Worm (Caenorhabditis elegans) whole organism, young adult: ENCODE data around the gene algn-1.

Experiments used
- B0035.1 ChIP-seq: sonication (generic microtip); optimal IDR thresholded peaks from 2 replicates; lab custom pipeline; 2016; ENCODE audit warnings: missing genetic modification characterization, mild to moderate bottlenecking, missing compliant biosample characterization, missing genotype, missing genetic modification reagents
- B0261.1 ChIP-seq: sonication (generic microtip); optimal IDR thresholded peaks from 2 replicates; lab custom pipeline; 2016; ENCODE audit warnings: mild to moderate bottlenecking, missing genetic modification characterization, moderate library complexity, missing compliant biosample characterization
- F10E7.11 ChIP-seq: sonication (generic microtip); optimal IDR thresholded peaks from 2 replicates; lab custom pipeline; 2017; ENCODE audit warnings: mild to moderate bottlenecking, missing genetic modification characterization, moderate library complexity, missing compliant biosample characterization
- F23B12.7 ChIP-seq: sonication (generic microtip); optimal IDR thresholded peaks from 2 replicates; lab custom pipeline; 2017; ENCODE audit warnings: missing genetic modification characterization, mild to moderate bottlenecking, missing compliant biosample characterization, antibody characterized with exemption, moderate library complexity; ENCODE audit not compliant: insufficient read depth
- F33H1.4 ChIP-seq: fragments of 200-800 bp; sonication (Bioruptor generic); IDR thresholded peaks from 2 replicates; pipeline ENCODE4 v1.3.6; 2022; ENCODE audit warnings: missing genetic modification reagents, missing genetic modification characterization, missing compliant biosample characterization
- F39B2.1 ChIP-seq: fragments of 200-800 bp; sonication (Bioruptor generic); IDR thresholded peaks from 2 replicates; pipeline ENCODE4 v1.3.6; 2022; ENCODE audit warnings: missing genetic modification reagents, missing genetic modification characterization, missing compliant biosample characterization
- F57A8.1 ChIP-seq: fragments of 200-800 bp; sonication (Bioruptor generic); optimal IDR thresholded peaks from 2 replicates; lab custom pipeline; 2018; ENCODE audit warnings: mild to moderate bottlenecking, missing genetic modification characterization, moderate library complexity, missing compliant biosample characterization
- T07F8.4 ChIP-seq: sonication (generic microtip); optimal IDR thresholded peaks from 2 replicates; lab custom pipeline; 2016; ENCODE audit warnings: mild to moderate bottlenecking, missing genetic modification characterization, moderate library complexity, missing compliant biosample characterization
- T26A5.8 ChIP-seq: sonication (generic microtip); optimal IDR thresholded peaks from 2 replicates; lab custom pipeline; 2016; ENCODE audit warnings: missing genetic modification characterization, missing compliant biosample characterization
- Y53F4B.3 ChIP-seq: fragments of 200-800 bp; sonication (Bioruptor generic); IDR thresholded peaks from 2 replicates; pipeline ENCODE4 v1.3.6; 2022; ENCODE audit warnings: missing genetic modification reagents, missing genetic modification characterization, missing compliant biosample characterization
- Y67H2A.10 ChIP-seq: fragments of 200-800 bp; sonication (Bioruptor generic); conservative IDR thresholded peaks from 2 replicates; pipeline ENCODE4 v1.3.6; 2022; ENCODE audit warnings: missing genetic modification reagents, missing genetic modification characterization, missing compliant biosample characterization
- akir-1 ChIP-seq: fragments of 200-800 bp; sonication (Bioruptor generic); optimal IDR thresholded peaks from 2 replicates; lab custom pipeline; 2018; ENCODE audit warnings: mild to moderate bottlenecking, missing genetic modification characterization, moderate library complexity, missing compliant biosample characterization
- atf-7 ChIP-seq: sonication (generic microtip); optimal IDR thresholded peaks from 2 replicates; lab custom pipeline; 2017; ENCODE audit warnings: mild to moderate bottlenecking, missing genetic modification characterization, missing compliant biosample characterization
- athp-1 ChIP-seq: sonication (generic microtip); optimal IDR thresholded peaks from 2 replicates; lab custom pipeline; 2017; ENCODE audit warnings: mild to moderate bottlenecking, missing genetic modification characterization, missing compliant biosample characterization
- attf-3 ChIP-seq: fragments of 200-800 bp; sonication (Bioruptor generic); conservative IDR thresholded peaks from 2 replicates; pipeline ENCODE4 v1.3.6; 2022; ENCODE audit warnings: missing genetic modification reagents, missing genetic modification characterization, missing compliant biosample characterization
- bed-1 ChIP-seq: fragments of 200-800 bp; sonication (Bioruptor generic); IDR thresholded peaks from 2 replicates; pipeline ENCODE4 v1.3.6; 2022; ENCODE audit warnings: missing genetic modification reagents, missing genetic modification characterization, missing compliant biosample characterization
- bed-2 ChIP-seq: fragments of 200-800 bp; sonication (Bioruptor generic); IDR thresholded peaks from 2 replicates; pipeline ENCODE4 v1.3.6; 2022; ENCODE audit warnings: missing genetic modification reagents, missing genetic modification characterization, missing compliant biosample characterization
- ceh-58 ChIP-seq: fragments of 200-800 bp; sonication (Bioruptor generic); IDR thresholded peaks from 2 replicates; pipeline ENCODE4 v1.3.6; 2022; ENCODE audit warnings: missing genetic modification characterization, missing compliant biosample characterization
- ceh-91 ChIP-seq: fragments of 200-800 bp; sonication (Bioruptor generic); IDR thresholded peaks from 2 replicates; pipeline ENCODE4 v1.3.6; 2022; ENCODE audit warnings: missing genetic modification reagents, missing genetic modification characterization, missing compliant biosample characterization
- dpl-1 ChIP-seq: fragments of 150-350 bp; optimal IDR thresholded peaks from 2 replicates; lab custom pipeline; 2014; ENCODE audit warnings: missing biosample characterization, missing genetic modification reagents, missing genetic modification characterization
- egl-18 ChIP-seq: fragments of 200-800 bp; sonication (Bioruptor generic); IDR thresholded peaks from 2 replicates; pipeline ENCODE4 v1.3.6; 2022; ENCODE audit warnings: missing genetic modification reagents, missing genetic modification characterization, missing compliant biosample characterization
- egl-44 ChIP-seq: fragments of 200-800 bp; sonication (Bioruptor generic); IDR thresholded peaks from 2 replicates; pipeline ENCODE4 v1.3.6; 2022; ENCODE audit warnings: missing genetic modification reagents, missing genetic modification characterization, missing compliant biosample characterization
- gei-17 ChIP-seq: fragments of 200-800 bp; sonication (Bioruptor generic); optimal IDR thresholded peaks from 2 replicates; lab custom pipeline; 2018; ENCODE audit warnings: mild to moderate bottlenecking, missing genetic modification characterization, missing compliant biosample characterization
- hlh-26 ChIP-seq: fragments of 200-800 bp; sonication (Bioruptor generic); conservative IDR thresholded peaks from 2 replicates; pipeline ENCODE4 v1.3.6; 2022; ENCODE audit warnings: missing genetic modification reagents, missing genetic modification characterization, missing compliant biosample characterization
- hmg-1.2 ChIP-seq: fragments of 200-800 bp; sonication (Bioruptor generic); IDR thresholded peaks from 2 replicates; pipeline ENCODE4 v1.3.6; 2022; ENCODE audit warnings: missing genetic modification reagents, missing genetic modification characterization, missing compliant biosample characterization
- lag-1 ChIP-seq: fragments of 200-800 bp; sonication (Bioruptor generic); IDR thresholded peaks from 2 replicates; pipeline ENCODE4 v1.3.6; 2022; ENCODE audit warnings: missing genetic modification reagents, missing genetic modification characterization, missing compliant biosample characterization
- lin-40 ChIP-seq: sonication (generic microtip); optimal IDR thresholded peaks from 2 replicates; lab custom pipeline; 2016; ENCODE audit warnings: missing genetic modification characterization, mild to moderate bottlenecking, missing compliant biosample characterization, missing genotype, missing genetic modification reagents
- lin-54 ChIP-seq: fragments of 200-800 bp; sonication (Bioruptor generic); optimal IDR thresholded peaks from 2 replicates; lab custom pipeline; 2018; ENCODE audit warnings: mild to moderate bottlenecking, missing genetic modification characterization, missing compliant biosample characterization
- lsl-1 ChIP-seq: fragments of 200-800 bp; sonication (Bioruptor generic); optimal IDR thresholded peaks from 2 replicates; lab custom pipeline; 2018; ENCODE audit warnings: mild to moderate bottlenecking, missing genetic modification characterization, moderate library complexity, missing compliant biosample characterization
- madf-6 ChIP-seq: fragments of 200-800 bp; sonication (Bioruptor generic); IDR thresholded peaks from 2 replicates; pipeline ENCODE4 v1.3.6; 2022; ENCODE audit warnings: missing genetic modification reagents, missing genetic modification characterization, missing compliant biosample characterization
- mel-28 ChIP-seq: sonication (generic microtip); optimal IDR thresholded peaks from 2 replicates; lab custom pipeline; 2016; ENCODE audit warnings: borderline replicate concordance, mild to moderate bottlenecking, missing genetic modification characterization, missing compliant biosample characterization
- mxl-1 ChIP-seq: sonication (generic microtip); optimal IDR thresholded peaks from 2 replicates; lab custom pipeline; 2016; ENCODE audit warnings: missing genetic modification characterization, missing compliant biosample characterization
- nfya-1 ChIP-seq: sonication (generic microtip); optimal IDR thresholded peaks from 2 replicates; lab custom pipeline; 2017; ENCODE audit warnings: antibody characterized with exemption, missing compliant biosample characterization, missing genetic modification characterization, borderline replicate concordance; ENCODE audit not compliant: insufficient read depth
- nfya-2 ChIP-seq: fragments of 200-800 bp; sonication (Bioruptor generic); IDR thresholded peaks from 2 replicates; pipeline ENCODE4 v1.3.6; 2022; ENCODE audit warnings: missing genetic modification reagents, missing genetic modification characterization, missing compliant biosample characterization
- nhr-80 ChIP-seq: sonication (generic microtip); optimal IDR thresholded peaks from 2 replicates; lab custom pipeline; 2016; ENCODE audit warnings: missing genetic modification characterization, missing compliant biosample characterization
- rcor-1 ChIP-seq: fragments of 200-800 bp; sonication (Bioruptor generic); IDR thresholded peaks from 2 replicates; pipeline ENCODE4 v1.3.6; 2022; ENCODE audit warnings: missing genetic modification reagents, missing genetic modification characterization, missing compliant biosample characterization
- snpc-1.1 ChIP-seq: sonication (generic microtip); optimal IDR thresholded peaks from 2 replicates; lab custom pipeline; 2017; ENCODE audit warnings: missing genetic modification characterization, mild to moderate bottlenecking, missing compliant biosample characterization, antibody characterized with exemption, moderate library complexity, missing genotype, missing genetic modification reagents; ENCODE audit not compliant: insufficient read depth
- snpc-1.3 ChIP-seq: sonication (generic microtip); optimal IDR thresholded peaks from 2 replicates; lab custom pipeline; 2017; ENCODE audit warnings: missing genetic modification characterization, mild to moderate bottlenecking, missing compliant biosample characterization, antibody characterized with exemption, moderate library complexity, missing genotype, missing genetic modification reagents; ENCODE audit not compliant: insufficient read depth
- snpc-3.4 ChIP-seq: sonication (generic microtip); optimal IDR thresholded peaks from 2 replicates; lab custom pipeline; 2017; ENCODE audit warnings: missing genetic modification characterization, mild to moderate bottlenecking, missing compliant biosample characterization, antibody characterized with exemption, moderate library complexity, missing genotype, missing genetic modification reagents
- snpc-4 ChIP-seq, 5 experiments: fragments of 150-350 bp in 1 of 5; sonication (generic microtip) in 4 of 5; optimal IDR thresholded peaks; 2 replicates each; lab custom pipeline; 2014 to 2018; ENCODE audit warnings: missing genetic modification characterization in 5 of 5, missing biosample characterization in 3 of 5, antibody characterized with exemption in 2 of 5, mild to moderate bottlenecking in 2 of 5, missing compliant biosample characterization in 2 of 5, missing genotype in 2 of 5, moderate library complexity in 2 of 5, missing genetic modification reagents in 1 of 5
- tbp1 ChIP-seq: fragments of 200-800 bp; sonication (Bioruptor generic); optimal IDR thresholded peaks from 2 replicates; lab custom pipeline; 2018; ENCODE audit warnings: mild to moderate bottlenecking, missing genetic modification characterization, missing compliant biosample characterization
- tlf-1 ChIP-seq: fragments of 200-800 bp; sonication (Bioruptor generic); optimal IDR thresholded peaks from 2 replicates; lab custom pipeline; 2018; ENCODE audit warnings: mild to moderate bottlenecking, missing genetic modification characterization, missing compliant biosample characterization
- unc-130 ChIP-seq: sonication (generic microtip); optimal IDR thresholded peaks from 2 replicates; lab custom pipeline; 2016; ENCODE audit warnings: missing genetic modification reagents, missing genetic modification characterization, missing compliant biosample characterization
- unc-62 ChIP-seq: fragments of 150-350 bp; optimal IDR thresholded peaks from 2 replicates; lab custom pipeline; 2014; ENCODE audit warnings: missing biosample characterization, missing genetic modification reagents, missing genetic modification characterization
- xnd-1 ChIP-seq: sonication (generic microtip); optimal IDR thresholded peaks from 2 replicates; lab custom pipeline; 2016; ENCODE audit warnings: missing genotype, missing genetic modification reagents, missing genetic modification characterization, missing compliant biosample characterization
- ztf-22 ChIP-seq: fragments of 200-800 bp; sonication (Bioruptor generic); optimal IDR thresholded peaks from 2 replicates; lab custom pipeline; 2018; ENCODE audit warnings: mild to moderate bottlenecking, missing genetic modification characterization, moderate library complexity, missing compliant biosample characterization
- ztf-28 ChIP-seq: fragments of 200-800 bp; sonication (Bioruptor generic); IDR thresholded peaks from 2 replicates; pipeline ENCODE4 v1.3.6; 2022; ENCODE audit warnings: missing genetic modification reagents, missing genetic modification characterization, missing compliant biosample characterization

Gene algn-1

ce11 chrIII:6431766-6432228, 28.1 kb upstream of the algn-1 start, which contains the start of the genes mrps-17 and txdc-9 (continued):
- no peak for TF ChIP-seq ceh-58 (GFP tag; lab: Robert Waterston, UW)
- no peak for TF ChIP-seq egl-44 (GFP tag; lab: Robert Waterston, UW)
- peak; percentile 48 for TF ChIP-seq lsl-1 (GFP tag; lab: Kevin White, UChicago)
- TF ChIP-seq unc-130 (GFP tag; lab: Kevin White, UChicago), result no peak
- peak; percentile 70 for TF ChIP-seq snpc-1.3 (tag; lab: Kevin White, UChicago)
- TF ChIP-seq Y53F4B.3 (GFP tag; lab: Robert Waterston, UW), result no peak
- TF ChIP-seq F39B2.1 (GFP tag; lab: Robert Waterston, UW), result no peak
- no peak for TF ChIP-seq gei-17 (GFP tag; lab: Kevin White, UChicago)
- TF ChIP-seq Y67H2A.10 (GFP tag; lab: Robert Waterston, UW), result no peak
- TF ChIP-seq lin-40 (tag; lab: Kevin White, UChicago), result peak; percentile 33
- no peak for TF ChIP-seq B0261.1 (tag; lab: Kevin White, UChicago)
- no peak for TF ChIP-seq hlh-26 (GFP tag; lab: Robert Waterston, UW)
- TF ChIP-seq snpc-3.4 (tag; lab: Kevin White, UChicago), result peak; percentile 20
- TF ChIP-seq bed-1 (GFP tag; lab: Robert Waterston, UW), result no peak
- no peak for TF ChIP-seq lag-1 (GFP tag; lab: Robert Waterston, UW)
- TF ChIP-seq dpl-1, result peak; percentile 36
- no peak for TF ChIP-seq mxl-1 (tag; lab: Kevin White, UChicago)
- TF ChIP-seq akir-1, result no peak
- TF ChIP-seq ceh-91 (GFP tag; lab: Robert Waterston, UW), result no peak
- no peak for TF ChIP-seq F57A8.1 (GFP tag; lab: Kevin White, UChicago)
- TF ChIP-seq ztf-28, result no peak
- TF ChIP-seq lin-54 (GFP tag; lab: Kevin White, UChicago), result peak; percentile 42
- TF ChIP-seq xnd-1 (tag; lab: Kevin White, UChicago), result no peak
- peak; percentile 47; the same call in 1 of the 2 replicates for TF ChIP-seq hmg-1.2 (GFP tag; lab: Robert Waterston, UW)
- no peak for TF ChIP-seq T07F8.4 (tag; lab: Kevin White, UChicago)
- no peak for TF ChIP-seq athp-1
- TF ChIP-seq bed-2 (GFP tag; lab: Robert Waterston, UW), result no peak
- TF ChIP-seq nhr-80, result no peak
- TF ChIP-seq B0035.1, result no peak
- no peak for TF ChIP-seq nfya-1
- peak; percentile 27 for TF ChIP-seq snpc-1.1 (tag; lab: Kevin White, UChicago)
- no peak for TF ChIP-seq mel-28
- no peak for TF ChIP-seq F10E7.11 (tag; lab: Kevin White, UChicago)
- TF ChIP-seq madf-6 (GFP tag; lab: Robert Waterston, UW), result peak; percentile 16; the same call in 1 of the 2 replicates
- no peak for TF ChIP-seq nfya-2 (GFP tag; lab: Robert Waterston, UW)
- TF ChIP-seq F33H1.4 (GFP tag; lab: Robert Waterston, UW), result peak; percentile 41; the same call in 1 of the 2 replicates
- TF ChIP-seq ztf-22, result no peak
- TF ChIP-seq atf-7, result no peak
- peak; percentile 85 for TF ChIP-seq F23B12.7 (tag; lab: Kevin White, UChicago)
- TF ChIP-seq tlf-1 (GFP tag; lab: Kevin White, UChicago), result no peak
- TF ChIP-seq rcor-1 (GFP tag; lab: Robert Waterston, UW), result no peak
- TF ChIP-seq snpc-4 (GFP tag; optimal IDR thresholded peaks at IDR 0.05; lab: Kevin White, UChicago), result no peak
- TF ChIP-seq snpc-4 (tag; optimal IDR thresholded peaks at IDR 0.05; lab: Kevin White, UChicago), result peak in 1 of 4 experiments; percentile 35
- TF ChIP-seq unc-62, result no peak
- no peak for TF ChIP-seq T26A5.8 (tag; lab: Kevin White, UChicago)
- no peak for TF ChIP-seq egl-18 (GFP tag; lab: Robert Waterston, UW)
- peak; percentile 53 for TF ChIP-seq tbp1 (GFP tag; lab: Kevin White, UChicago)
- TF ChIP-seq attf-3 (GFP tag; lab: Robert Waterston, UW), result no peak
